Fruit fly (Drosophila melanogaster) whole organism, pupa: ENCODE data around the gene Jhbp15.
A peak's percentile ranks its signal among the peaks of the same experiment; 100 is the strongest.

Source experiments
- CG10348 ChIP-seq: fragments of 200-800 bp; sonication (Bioruptor generic); IDR thresholded peaks from 2 replicates; pipeline ENCODE4 v1.3.6; 2022; ENCODE audit warnings: missing biosample characterization, missing genetic modification characterization
- CG12605 ChIP-seq: fragments of 200-800 bp; sonication (Bioruptor generic); IDR thresholded peaks from 2 replicates; pipeline ENCODE4 v1.3.6; 2022; ENCODE audit warnings: missing biosample characterization, missing genetic modification characterization
- CG13204 ChIP-seq: fragments of 200-800 bp; sonication (Bioruptor generic); optimal IDR thresholded peaks from 2 replicates; lab custom pipeline; 2018; ENCODE audit warnings: missing biosample characterization, mild to moderate bottlenecking, missing genetic modification characterization, moderate library complexity
- CG14655 ChIP-seq: fragments of 200-800 bp; sonication (Bioruptor generic); optimal IDR thresholded peaks from 3 replicates; lab custom pipeline; 2017; ENCODE audit warnings: mild to moderate bottlenecking, missing biosample characterization, missing genetic modification reagents, missing genetic modification characterization
- CG15710 ChIP-seq: fragments of 200-800 bp; sonication (Bioruptor generic); optimal IDR thresholded peaks from 2 replicates; lab custom pipeline; 2018; ENCODE audit warnings: missing biosample characterization, mild to moderate bottlenecking, missing genetic modification characterization, moderate library complexity
- CG17806 ChIP-seq: fragments of 200-800 bp; sonication (Bioruptor generic); optimal IDR thresholded peaks from 2 replicates; lab custom pipeline; 2018; ENCODE audit warnings: missing biosample characterization, mild to moderate bottlenecking, missing genetic modification characterization, moderate library complexity
- CG32121 ChIP-seq: fragments of 200-800 bp; sonication (Bioruptor generic); IDR thresholded peaks from 2 replicates; pipeline ENCODE4 v1.3.6; 2022; ENCODE audit warnings: missing biosample characterization, missing genetic modification characterization
- CG34367 ChIP-seq: fragments of 200-800 bp; sonication (Bioruptor generic); optimal IDR thresholded peaks from 2 replicates; lab custom pipeline; 2018; ENCODE audit warnings: missing biosample characterization, mild to moderate bottlenecking, missing genetic modification characterization
- CG4496 ChIP-seq: fragments of 200-800 bp; sonication (Bioruptor generic); IDR thresholded peaks from 3 replicates; pipeline ENCODE4 v1.3.6; 2022; ENCODE audit warnings: missing biosample characterization, missing genetic modification characterization
- CG8159 ChIP-seq: fragments of 200-800 bp; sonication (Bioruptor generic); optimal IDR thresholded peaks from 3 replicates; lab custom pipeline; 2018; ENCODE audit warnings: missing biosample characterization, mild to moderate bottlenecking, missing genetic modification characterization, moderate library complexity
- CG8301 ChIP-seq: fragments of 200-800 bp; sonication (Bioruptor generic); optimal IDR thresholded peaks from 2 replicates; lab custom pipeline; 2018; ENCODE audit warnings: missing biosample characterization, mild to moderate bottlenecking, missing genetic modification characterization
- CG9948 ChIP-seq: fragments of 200-800 bp; sonication (Bioruptor generic); optimal IDR thresholded peaks from 2 replicates; lab custom pipeline; 2018; ENCODE audit warnings: missing biosample characterization, mild to moderate bottlenecking, missing genetic modification characterization, moderate library complexity
- D1 ChIP-seq: fragments of 200-800 bp; sonication (Bioruptor generic); optimal IDR thresholded peaks from 2 replicates; lab custom pipeline; 2018; ENCODE audit warnings: missing biosample characterization, mild to moderate bottlenecking, missing genetic modification characterization, moderate library complexity
- EcR ChIP-seq: fragments of 200-800 bp; sonication (Bioruptor generic); optimal IDR thresholded peaks from 3 replicates; lab custom pipeline; 2019; ENCODE audit warnings: missing biosample characterization, missing genetic modification characterization, mild to moderate bottlenecking, moderate library complexity, missing genetic modification reagents
- Ets98B ChIP-seq: fragments of 200-800 bp; sonication (Bioruptor generic); IDR thresholded peaks from 2 replicates; pipeline ENCODE4 v1.3.6; 2022; ENCODE audit warnings: missing biosample characterization, missing genetic modification characterization
- Pif1A ChIP-seq: fragments of 200-800 bp; sonication (Bioruptor generic); optimal IDR thresholded peaks from 3 replicates; lab custom pipeline; 2016; ENCODE audit warnings: missing biosample characterization, missing genetic modification characterization
- Pif1B ChIP-seq: fragments of 200-800 bp; sonication (Bioruptor generic); optimal IDR thresholded peaks from 3 replicates; lab custom pipeline; 2016; ENCODE audit warnings: missing biosample characterization, missing genetic modification characterization
- Snoo ChIP-seq: fragments of 200-800 bp; sonication (Bioruptor generic); optimal IDR thresholded peaks from 3 replicates; lab custom pipeline; 2017; ENCODE audit warnings: missing biosample characterization, mild to moderate bottlenecking, missing genetic modification characterization, inconsistent platforms
- fd96Ca ChIP-seq: fragments of 200-800 bp; sonication (Bioruptor generic); IDR thresholded peaks from 3 replicates; pipeline ENCODE4 v1.3.6; 2022; ENCODE audit warnings: missing biosample characterization, missing genetic modification characterization
- gl ChIP-seq: fragments of 200-800 bp; sonication (Bioruptor generic); optimal IDR thresholded peaks from 2 replicates; lab custom pipeline; 2018; ENCODE audit warnings: missing biosample characterization, mild to moderate bottlenecking, missing genetic modification characterization
- rn ChIP-seq: fragments of 200-800 bp; sonication (Bioruptor generic); IDR thresholded peaks from 2 replicates; pipeline ENCODE4 v1.3.6; 2022; ENCODE audit warnings: missing biosample characterization, missing genetic modification characterization

Jhbp15 gene

DNA sequence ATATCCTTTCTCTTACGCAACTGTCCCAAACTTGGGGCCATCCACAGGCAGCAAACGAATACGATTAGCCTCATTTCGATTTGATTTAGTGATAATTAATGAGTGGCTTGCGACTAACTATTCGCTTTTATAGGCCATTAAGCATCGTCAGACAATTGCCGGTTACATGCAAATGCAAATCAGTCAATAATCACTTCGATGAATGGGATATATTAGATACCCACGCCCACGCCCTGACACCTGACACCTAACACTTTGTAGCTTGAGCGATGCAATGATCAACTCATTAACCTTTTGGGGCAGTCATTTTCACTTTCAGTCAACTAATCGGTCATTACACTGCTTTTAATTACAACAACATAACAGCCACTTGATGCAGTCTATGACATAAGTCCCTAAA, at the start of gene Jhbp15:
TSS of gene Jhbp15 (minus strand) at position 101 of the 400 bp plus-strand sequence.
- TF ChIP-seq Ets98B (GFP tag; lab: Robert Waterston, UW), result no peak
- TF ChIP-seq rn (GFP tag; lab: Robert Waterston, UW), result no peak
- no peak for TF ChIP-seq EcR (GFP tag; lab: Kevin White, UChicago)
- no peak for TF ChIP-seq Pif1A (GFP tag; lab: Kevin White, UChicago)
- TF ChIP-seq CG9948 (tag; lab: Kevin White, UChicago), result no peak
- no peak for TF ChIP-seq gl (tag; lab: Kevin White, UChicago)
- TF ChIP-seq CG34367 (tag; lab: Kevin White, UChicago), result no peak
- TF ChIP-seq CG12605 (GFP tag; lab: Robert Waterston, UW), result no peak
- TF ChIP-seq CG32121, result no peak
- no peak for TF ChIP-seq Pif1B
- no peak for TF ChIP-seq fd96Ca
- no peak for TF ChIP-seq CG17806 (tag; lab: Kevin White, UChicago)
- TF ChIP-seq CG8159 (tag; lab: Kevin White, UChicago), result no peak
- TF ChIP-seq CG10348 (GFP tag; lab: Robert Waterston, UW), result no peak
- no peak for TF ChIP-seq CG4496 (GFP tag; lab: Robert Waterston, UW)
- TF ChIP-seq D1 (tag; lab: Kevin White, UChicago), result no peak
- no peak for TF ChIP-seq CG15710
- TF ChIP-seq CG8301 (tag; lab: Kevin White, UChicago), result no peak

DNA sequence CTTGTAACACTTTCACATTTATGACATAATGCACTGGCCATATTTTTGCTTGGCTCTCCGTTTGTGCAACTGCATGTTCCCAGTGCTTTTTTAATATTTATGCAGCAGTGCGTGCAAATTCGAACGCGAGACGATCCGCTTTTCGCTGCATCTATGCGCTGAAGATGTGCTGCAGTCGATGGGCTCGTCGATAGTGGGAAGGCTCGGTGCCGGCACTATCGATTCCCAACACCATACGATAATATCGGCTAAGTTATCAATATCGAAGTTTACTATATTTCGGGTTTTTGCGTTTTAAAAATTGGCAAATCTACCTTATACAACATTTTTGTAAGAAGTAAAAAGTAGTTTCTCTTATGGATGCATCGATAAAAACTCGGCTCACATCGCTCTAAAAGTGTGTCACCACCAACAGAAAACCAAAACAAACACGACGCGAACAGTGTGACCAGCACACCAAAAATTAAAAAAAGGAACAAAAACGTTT, 46.9 kb upstream of the Jhbp15 start, which contains the start of gene RhoGAP93B:
TSS of gene RhoGAP93B (minus strand) at position 197 of the 487 bp plus-strand sequence.
- peak; percentile 70 for TF ChIP-seq Snoo
- peak; percentile 90 for TF ChIP-seq Ets98B (GFP tag; lab: Robert Waterston, UW)
- peak; percentile 83; the same call in 2 of the 3 replicates for TF ChIP-seq CG4496 (GFP tag; lab: Robert Waterston, UW)
- TF ChIP-seq rn (GFP tag; lab: Robert Waterston, UW), result peak; percentile 80
- TF ChIP-seq CG9948 (tag; lab: Kevin White, UChicago), result peak; percentile 63
- peak; percentile 64 for TF ChIP-seq CG34367 (tag; lab: Kevin White, UChicago)
- TF ChIP-seq CG12605 (GFP tag; lab: Robert Waterston, UW), result peak; percentile 60
- peak; percentile 75 for TF ChIP-seq CG8159 (tag; lab: Kevin White, UChicago)
- TF ChIP-seq Pif1A (GFP tag; lab: Kevin White, UChicago), result no peak
- no peak for TF ChIP-seq D1 (tag; lab: Kevin White, UChicago)
- no peak for TF ChIP-seq Pif1B
- TF ChIP-seq CG32121, result peak; percentile 88
- no peak for TF ChIP-seq CG13204 (GFP tag; lab: Kevin White, UChicago)
- TF ChIP-seq gl (tag; lab: Kevin White, UChicago), result peak; percentile 47
- TF ChIP-seq CG14655 (GFP tag; lab: Kevin White, UChicago), result no peak
- TF ChIP-seq fd96Ca, result peak; percentile 95
- peak; percentile 69 for TF ChIP-seq CG17806 (tag; lab: Kevin White, UChicago)
- peak; percentile 76 for TF ChIP-seq CG15710
- TF ChIP-seq CG10348 (GFP tag; lab: Robert Waterston, UW), result peak; percentile 87
- TF ChIP-seq EcR (GFP tag; lab: Kevin White, UChicago), result peak; percentile 10
- TF ChIP-seq CG8301 (tag; lab: Kevin White, UChicago), result no peak

DNA sequence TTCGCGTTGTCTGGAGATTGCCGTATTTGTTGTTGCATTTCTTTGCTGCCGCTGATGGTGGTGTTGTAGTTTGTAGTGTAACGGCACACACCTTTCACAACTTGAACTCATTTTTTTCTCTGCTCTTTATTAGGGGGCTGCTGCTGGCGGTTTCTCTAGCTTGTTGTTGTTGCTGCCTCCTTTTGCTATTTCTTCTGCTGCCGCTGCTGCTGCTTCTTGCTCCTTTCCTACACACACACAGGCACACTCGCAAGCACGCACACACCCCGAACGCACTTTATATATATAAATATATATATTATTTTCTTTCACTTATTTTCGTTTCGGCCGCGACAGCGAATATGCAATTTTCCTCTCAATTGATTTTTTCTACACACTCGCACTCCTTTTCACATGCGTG, 46.4 kb upstream of the Jhbp15 start:
- TF ChIP-seq CG9948 (tag; lab: Kevin White, UChicago), result no peak
- TF ChIP-seq gl (tag; lab: Kevin White, UChicago), result no peak
- no peak for TF ChIP-seq CG32121
- TF ChIP-seq CG13204 (GFP tag; lab: Kevin White, UChicago), result no peak
- TF ChIP-seq Pif1A (GFP tag; lab: Kevin White, UChicago), result no peak
- TF ChIP-seq Ets98B (GFP tag; lab: Robert Waterston, UW), result no peak
- TF ChIP-seq CG8301 (tag; lab: Kevin White, UChicago), result no peak
- TF ChIP-seq CG14655 (GFP tag; lab: Kevin White, UChicago), result no peak
- no peak for TF ChIP-seq CG4496 (GFP tag; lab: Robert Waterston, UW)

DNA sequence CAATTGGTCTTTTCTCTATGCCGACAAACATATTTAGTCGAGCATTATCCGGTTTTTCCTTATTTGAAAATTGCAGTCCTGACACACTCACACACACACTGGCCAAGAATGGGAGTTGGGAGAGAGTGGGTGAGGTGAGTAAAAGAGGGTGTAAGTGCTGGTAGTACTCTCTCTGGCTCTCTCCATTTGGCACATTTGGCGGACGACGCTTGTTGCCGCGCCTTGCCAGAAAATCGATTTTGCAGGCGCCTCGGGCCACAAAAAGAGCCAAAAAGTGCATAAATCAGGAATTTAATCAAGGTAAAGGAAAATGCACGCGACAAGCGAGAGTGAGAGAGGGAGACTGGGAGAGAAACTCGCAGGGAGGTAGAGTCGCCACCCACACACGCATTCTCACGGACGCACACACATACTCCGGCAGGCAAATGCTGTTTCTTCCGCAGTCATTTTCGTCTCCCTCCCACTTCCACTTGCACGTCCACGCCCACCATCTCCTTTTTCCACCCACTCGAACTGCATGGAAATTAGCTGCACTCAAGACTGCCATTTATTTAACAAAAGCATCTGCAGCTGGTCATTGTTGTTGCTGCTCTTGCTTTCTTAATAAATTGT, 45.9 kb upstream of the Jhbp15 start:
- peak; percentile 10; the same call in 1 of the 2 replicates for TF ChIP-seq Ets98B (GFP tag; lab: Robert Waterston, UW)
- TF ChIP-seq fd96Ca, result peak; percentile 36; the same call in 2 of the 3 replicates
- no peak for TF ChIP-seq CG14655 (GFP tag; lab: Kevin White, UChicago)
- TF ChIP-seq, all 21 proteins: peak for 2

DNA sequence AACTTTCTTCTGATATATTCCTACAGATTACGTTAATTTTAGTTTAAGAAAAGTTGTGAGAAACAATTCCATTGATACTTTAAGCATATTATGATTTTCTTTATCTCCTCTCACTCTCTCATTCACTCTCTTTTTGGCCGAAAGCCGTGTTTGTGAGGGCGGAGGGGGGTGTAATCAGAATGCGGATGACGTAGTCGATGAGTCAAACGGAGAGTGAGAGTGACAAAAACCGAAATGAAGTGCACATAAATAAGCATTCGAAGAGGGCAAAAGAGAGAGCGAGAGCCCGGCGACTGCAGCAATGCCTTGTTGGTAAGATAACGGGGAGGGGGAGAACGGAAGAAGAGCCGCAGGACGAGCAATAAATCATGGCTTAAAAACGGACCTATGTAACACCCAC, 43.5 kb upstream of the Jhbp15 start:
- TF ChIP-seq CG9948 (tag; lab: Kevin White, UChicago), result no peak
- TF ChIP-seq CG12605 (GFP tag; lab: Robert Waterston, UW), result no peak
- TF ChIP-seq CG14655 (GFP tag; lab: Kevin White, UChicago), result no peak
- TF ChIP-seq CG15710, result no peak
- TF ChIP-seq CG32121, result no peak
- TF ChIP-seq Pif1B, result no peak
- no peak for TF ChIP-seq Snoo

DNA sequence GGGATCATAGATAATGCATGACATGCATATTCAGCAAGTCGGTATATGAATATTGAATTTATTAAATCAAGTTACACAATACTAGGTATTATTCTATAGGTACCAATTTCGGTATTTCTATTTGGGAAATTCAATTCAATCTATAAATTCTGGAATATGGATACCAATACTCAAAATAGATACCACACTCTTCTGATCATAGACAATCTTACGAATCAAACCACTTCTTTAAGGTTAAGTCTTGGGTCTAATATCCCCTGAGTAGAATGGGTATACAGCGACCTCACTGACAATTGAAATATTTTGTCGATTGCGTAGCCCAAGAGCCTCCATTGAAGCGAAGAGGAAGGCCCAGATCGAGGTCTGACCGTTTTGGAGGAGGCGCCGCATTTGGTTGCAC, 42.1 kb upstream of the Jhbp15 start:
- no peak for TF ChIP-seq D1 (tag; lab: Kevin White, UChicago)
- TF ChIP-seq fd96Ca, result no peak
- no peak for TF ChIP-seq CG12605 (GFP tag; lab: Robert Waterston, UW)
- no peak for TF ChIP-seq CG4496 (GFP tag; lab: Robert Waterston, UW)
- TF ChIP-seq Snoo, result no peak
- TF ChIP-seq CG32121, result no peak
- TF ChIP-seq CG15710, result no peak
- TF ChIP-seq EcR (GFP tag; lab: Kevin White, UChicago), result no peak
- TF ChIP-seq CG8301 (tag; lab: Kevin White, UChicago), result no peak
- TF ChIP-seq CG17806 (tag; lab: Kevin White, UChicago), result no peak
- no peak for TF ChIP-seq CG13204 (GFP tag; lab: Kevin White, UChicago)
- TF ChIP-seq Pif1A (GFP tag; lab: Kevin White, UChicago), result no peak
- no peak for TF ChIP-seq CG14655 (GFP tag; lab: Kevin White, UChicago)
- TF ChIP-seq rn (GFP tag; lab: Robert Waterston, UW), result no peak
- TF ChIP-seq CG8159 (tag; lab: Kevin White, UChicago), result no peak
- TF ChIP-seq CG10348 (GFP tag; lab: Robert Waterston, UW), result no peak
